Worm (Caenorhabditis elegans) whole organism, L2 larva: Measurements from ENCODE around the gene btb-7.

ENCODE experiments used
- F13H6.1 ChIP-seq: sonication (generic microtip); optimal IDR thresholded peaks from 2 replicates; lab custom pipeline; 2016; ENCODE audit warnings: missing genetic modification characterization, missing compliant biosample characterization
- Y55F3AM.14 ChIP-seq: fragments of 200-800 bp; sonication (Bioruptor generic); optimal IDR thresholded peaks from 2 replicates; lab custom pipeline; 2018; ENCODE audit warnings: mild to moderate bottlenecking, missing genetic modification characterization, missing compliant biosample characterization
- ama-1 ChIP-seq: fragments of 150-350 bp; optimal IDR thresholded peaks from 2 replicates; lab custom pipeline; 2018; ENCODE audit warnings: inconsistent platforms
- dmd-4 ChIP-seq: sonication (generic microtip); optimal IDR thresholded peaks from 2 replicates; lab custom pipeline; 2017; ENCODE audit warnings: missing biosample characterization, missing genetic modification characterization
- egl-27 ChIP-seq: sonication (generic microtip); optimal IDR thresholded peaks from 3 replicates; lab custom pipeline; 2017; ENCODE audit warnings: missing biosample characterization, missing genetic modification reagents, missing genetic modification characterization
- elt-1 ChIP-seq: fragments of 150-350 bp; optimal IDR thresholded peaks from 2 replicates; lab custom pipeline; 2014; ENCODE audit warnings: missing biosample characterization, missing genetic modification characterization
- fos-1 ChIP-seq: fragments of 150-350 bp; optimal IDR thresholded peaks from 2 replicates; lab custom pipeline; 2014; ENCODE audit warnings: missing biosample characterization, missing genetic modification characterization
- nhr-12 ChIP-seq: fragments of 150-350 bp; optimal IDR thresholded peaks from 2 replicates; lab custom pipeline; 2014; ENCODE audit warnings: missing biosample characterization, missing genetic modification characterization
- skn-1 ChIP-seq: sonication (generic microtip); optimal IDR thresholded peaks from 2 replicates; lab custom pipeline; 2017; ENCODE audit warnings: missing biosample characterization, missing genetic modification characterization
- ztf-11 ChIP-seq: sonication (generic microtip); optimal IDR thresholded peaks from 2 replicates; lab custom pipeline; 2017; ENCODE audit warnings: missing biosample characterization, missing genetic modification characterization

DNA sequence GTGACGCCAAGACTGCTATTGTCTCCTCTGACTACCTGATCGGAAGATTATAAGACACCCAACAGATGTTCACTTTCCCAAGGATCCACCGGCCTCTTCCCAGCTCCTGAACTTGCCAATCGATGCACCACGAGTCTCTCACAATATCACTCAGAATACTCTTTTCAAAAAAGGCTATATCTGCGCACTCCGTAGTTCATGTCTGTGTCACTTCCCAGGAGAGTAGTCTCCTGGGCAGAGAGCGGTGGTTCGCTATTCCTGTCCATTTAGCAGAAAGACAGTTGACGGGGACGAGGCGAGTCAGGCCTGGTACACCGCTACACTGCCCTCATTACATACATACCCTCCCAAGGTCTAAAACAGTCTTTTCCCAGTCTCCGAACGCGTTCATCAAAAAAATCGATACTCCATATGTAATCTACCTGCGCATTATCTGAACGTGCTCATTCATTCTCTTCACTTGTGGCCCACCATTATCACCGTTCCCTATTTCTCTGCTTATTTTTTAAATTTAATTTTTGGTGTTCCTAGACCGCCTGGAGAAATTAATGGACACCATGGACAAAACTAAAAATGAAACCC is 1.8 kb downstream of the btb-7 start, which contains the start of gene btb-6:
- no peak for TF ChIP-seq ztf-11
- no peak for TF ChIP-seq Y55F3AM.14 (GFP tag; lab: Kevin White, UChicago)
- TF ChIP-seq ama-1 (lab: Kevin White, UChicago), result no peak
- no peak for TF ChIP-seq fos-1 (tag; lab: Kevin White, UChicago)
- no peak for TF ChIP-seq elt-1 (tag; lab: Kevin White, UChicago)
- TF ChIP-seq dmd-4 (tag; lab: Kevin White, UChicago), result no peak
- no peak for TF ChIP-seq F13H6.1 (tag; lab: Kevin White, UChicago)
- no peak for TF ChIP-seq skn-1 (tag; lab: Kevin White, UChicago)
- no peak for TF ChIP-seq nhr-12 (tag; lab: Kevin White, UChicago)
- TF ChIP-seq egl-27 (tag; lab: Kevin White, UChicago), result no peak
